Fruit fly (Drosophila melanogaster) whole organism, prepupa: ENCODE data around the gene CG14740.

Experiments
- Blimp-1 ChIP-seq: fragments of 200-800 bp; sonication (Bioruptor generic); optimal IDR thresholded peaks from 3 replicates; lab custom pipeline; 2017; ENCODE audit warnings: missing biosample characterization, missing genetic modification characterization, mild to moderate bottlenecking, moderate library complexity, missing genetic modification reagents
- CG10631 ChIP-seq: fragments of 200-800 bp; sonication (Bioruptor generic); optimal IDR thresholded peaks from 2 replicates; lab custom pipeline; 2016; ENCODE audit warnings: missing biosample characterization, missing genetic modification characterization
- CG10669 ChIP-seq: fragments of 200-800 bp; sonication (Bioruptor generic); optimal IDR thresholded peaks from 3 replicates; lab custom pipeline; 2018; ENCODE audit warnings: missing biosample characterization, mild to moderate bottlenecking, missing genetic modification characterization, moderate library complexity
- CG11294 ChIP-seq: fragments of 200-800 bp; sonication (Bioruptor generic); IDR thresholded peaks from 2 replicates; pipeline ENCODE4 v1.3.6; 2022; ENCODE audit warnings: missing biosample characterization, missing genetic modification characterization
- CG15336 ChIP-seq: fragments of 200-800 bp; sonication (Bioruptor generic); IDR thresholded peaks from 2 replicates; pipeline ENCODE4 v1.3.6; 2022; ENCODE audit warnings: missing biosample characterization, missing genetic modification characterization
- CG1621 ChIP-seq: fragments of 200-800 bp; sonication (Bioruptor generic); optimal IDR thresholded peaks from 3 replicates; lab custom pipeline; 2018; ENCODE audit warnings: missing biosample characterization, mild to moderate bottlenecking, missing genetic modification characterization
- CG16779 ChIP-seq: fragments of 200-800 bp; sonication (Bioruptor generic); optimal IDR thresholded peaks from 3 replicates; lab custom pipeline; 2017; ENCODE audit warnings: missing biosample characterization, mild to moderate bottlenecking, missing genetic modification characterization
- CG3032 ChIP-seq: fragments of 200-800 bp; optimal IDR thresholded peaks from 2 replicates; lab custom pipeline; 2019; ENCODE audit warnings: missing biosample characterization, mild to moderate bottlenecking, missing genetic modification characterization, moderate library complexity
- CG31627 ChIP-seq: fragments of 200-800 bp; sonication (Bioruptor generic); optimal IDR thresholded peaks from 3 replicates; lab custom pipeline; 2016; ENCODE audit warnings: missing biosample characterization, missing genetic modification characterization
- CG32006 ChIP-seq: fragments of 200-800 bp; sonication (Bioruptor generic); optimal IDR thresholded peaks from 3 replicates; lab custom pipeline; 2017; ENCODE audit warnings: missing biosample characterization, mild to moderate bottlenecking, missing genetic modification characterization
- CG34406 ChIP-seq: fragments of 200-800 bp; sonication (Bioruptor generic); optimal IDR thresholded peaks from 3 replicates; lab custom pipeline; 2016; ENCODE audit warnings: missing biosample characterization, missing genetic modification characterization
- CG3919 ChIP-seq: fragments of 200-800 bp; sonication (Bioruptor generic); optimal IDR thresholded peaks from 3 replicates; lab custom pipeline; 2016; ENCODE audit warnings: missing biosample characterization, missing genetic modification characterization
- CG4318 ChIP-seq: fragments of 200-800 bp; sonication (Bioruptor generic); optimal IDR thresholded peaks from 3 replicates; lab custom pipeline; 2017; ENCODE audit warnings: missing biosample characterization, mild to moderate bottlenecking, missing genetic modification characterization
- CG6276 ChIP-seq: fragments of 200-800 bp; sonication (Bioruptor generic); optimal IDR thresholded peaks from 2 replicates; lab custom pipeline; 2017; ENCODE audit warnings: missing biosample characterization, mild to moderate bottlenecking, missing genetic modification characterization
- CG6792 ChIP-seq: fragments of 200-800 bp; sonication (Bioruptor generic); optimal IDR thresholded peaks from 3 replicates; lab custom pipeline; 2016; ENCODE audit warnings: missing biosample characterization, missing genetic modification characterization
- CG6854 ChIP-seq: fragments of 200-800 bp; sonication (Bioruptor generic); optimal IDR thresholded peaks from 2 replicates; lab custom pipeline; 2017; ENCODE audit warnings: missing biosample characterization, mild to moderate bottlenecking, missing genetic modification characterization
- CG7368 ChIP-seq: fragments of 200-800 bp; sonication (Bioruptor generic); optimal IDR thresholded peaks from 3 replicates; lab custom pipeline; 2016; ENCODE audit warnings: missing biosample characterization, missing genetic modification characterization
- CG8319 ChIP-seq: fragments of 200-800 bp; sonication (Bioruptor generic); optimal IDR thresholded peaks from 3 replicates; lab custom pipeline; 2016; ENCODE audit warnings: missing biosample characterization, missing genetic modification characterization
- CG8632 ChIP-seq: fragments of 200-800 bp; sonication (Bioruptor generic); optimal IDR thresholded peaks from 3 replicates; lab custom pipeline; 2016; ENCODE audit warnings: missing biosample characterization, missing genetic modification characterization
- CG9139 ChIP-seq: fragments of 200-800 bp; sonication (Bioruptor generic); optimal IDR thresholded peaks from 3 replicates; lab custom pipeline; 2017; ENCODE audit warnings: missing biosample characterization, mild to moderate bottlenecking, missing genetic modification characterization
- Eip78C ChIP-seq: fragments of 200-800 bp; sonication (Bioruptor generic); peaks from one replicate; lab custom pipeline; 2016; ENCODE audit warnings: missing biosample characterization, missing genetic modification characterization
- Ets21C ChIP-seq: fragments of 200-800 bp; sonication (Bioruptor generic); optimal IDR thresholded peaks from 3 replicates; lab custom pipeline; 2016; ENCODE audit warnings: missing biosample characterization, missing genetic modification characterization
- Ets96B ChIP-seq: fragments of 200-800 bp; optimal IDR thresholded peaks from 2 replicates; lab custom pipeline; 2019; ENCODE audit warnings: missing biosample characterization, mild to moderate bottlenecking, missing genetic modification characterization, moderate library complexity
- Gug ChIP-seq: fragments of 200-800 bp; sonication (Bioruptor generic); IDR thresholded peaks from 2 replicates; pipeline ENCODE4 v1.3.6; 2022; ENCODE audit warnings: missing biosample characterization, missing genetic modification characterization
- Hr38 ChIP-seq: sonication (Bioruptor generic); optimal IDR thresholded peaks from 2 replicates; lab custom pipeline; 2016; ENCODE audit warnings: missing biosample characterization, missing genetic modification characterization
- Hr39 ChIP-seq: fragments of 200-800 bp; sonication (Bioruptor generic); optimal IDR thresholded peaks from 2 replicates; lab custom pipeline; 2016; ENCODE audit warnings: missing biosample characterization, missing genetic modification characterization
- Hr4 ChIP-seq: fragments of 200-800 bp; sonication (Bioruptor generic); optimal IDR thresholded peaks from 3 replicates; lab custom pipeline; 2016; ENCODE audit warnings: missing biosample characterization, missing genetic modification characterization
- Lpt ChIP-seq: fragments of 200-800 bp; sonication (Bioruptor generic); optimal IDR thresholded peaks from 3 replicates; lab custom pipeline; 2016; ENCODE audit warnings: missing biosample characterization, missing genetic modification characterization
- Met ChIP-seq: fragments of 200-800 bp; sonication (Bioruptor generic); optimal IDR thresholded peaks from 3 replicates; lab custom pipeline; 2016; ENCODE audit warnings: missing biosample characterization, missing genetic modification characterization
- OdsH ChIP-seq: fragments of 200-800 bp; sonication (Bioruptor generic); optimal IDR thresholded peaks from 3 replicates; lab custom pipeline; 2016; ENCODE audit warnings: missing biosample characterization, missing genetic modification characterization
- Sox102F ChIP-seq: fragments of 200-800 bp; sonication (Bioruptor generic); optimal IDR thresholded peaks from 2 replicates; lab custom pipeline; 2016; ENCODE audit warnings: missing biosample characterization, mild to moderate bottlenecking, missing genetic modification characterization
- achi ChIP-seq: fragments of 200-800 bp; sonication (Bioruptor generic); optimal IDR thresholded peaks from 3 replicates; lab custom pipeline; 2016; ENCODE audit warnings: missing biosample characterization, missing genetic modification characterization
- cyc ChIP-seq: fragments of 200-800 bp; sonication (Bioruptor generic); optimal IDR thresholded peaks from 3 replicates; lab custom pipeline; 2016; ENCODE audit warnings: missing biosample characterization, missing genetic modification characterization
- dac ChIP-seq: fragments of 200-800 bp; sonication (Bioruptor generic); optimal IDR thresholded peaks from 2 replicates; lab custom pipeline; 2017; ENCODE audit warnings: missing biosample characterization, mild to moderate bottlenecking, missing genetic modification characterization
- dsx ChIP-seq: fragments of 200-800 bp; optimal IDR thresholded peaks from 3 replicates; lab custom pipeline; 2019; ENCODE audit warnings: missing biosample characterization, mild to moderate bottlenecking, missing genetic modification characterization, moderate library complexity; ENCODE audit not compliant: poor library complexity, severe bottlenecking
- fd59A ChIP-seq: fragments of 200-800 bp; sonication (Bioruptor generic); optimal IDR thresholded peaks from 2 replicates; lab custom pipeline; 2017; ENCODE audit warnings: missing biosample characterization, mild to moderate bottlenecking, missing genetic modification characterization, missing genetic modification reagents
- fd85E ChIP-seq: fragments of 200-800 bp; sonication (Bioruptor generic); optimal IDR thresholded peaks from 3 replicates; lab custom pipeline; 2016; ENCODE audit warnings: missing biosample characterization, missing genetic modification characterization
- fkh ChIP-seq: fragments of 200-800 bp; sonication (Bioruptor generic); optimal IDR thresholded peaks from 3 replicates; lab custom pipeline; 2017; ENCODE audit warnings: missing biosample characterization, mild to moderate bottlenecking, missing genetic modification characterization, moderate library complexity
- lz ChIP-seq: fragments of 200-800 bp; sonication (Bioruptor generic); optimal IDR thresholded peaks from 3 replicates; lab custom pipeline; 2016; ENCODE audit warnings: missing biosample characterization, missing genetic modification characterization
- net ChIP-seq: fragments of 200-800 bp; sonication (Bioruptor generic); optimal IDR thresholded peaks from 3 replicates; lab custom pipeline; 2016; ENCODE audit warnings: missing biosample characterization, missing genetic modification characterization
- spab ChIP-seq: fragments of 200-800 bp; sonication (Bioruptor generic); optimal IDR thresholded peaks from 2 replicates; lab custom pipeline; 2017; ENCODE audit warnings: missing biosample characterization, mild to moderate bottlenecking, missing genetic modification characterization, missing genetic modification reagents
- ss ChIP-seq, 2 experiments: fragments of 200-800 bp; sonication (Bioruptor generic); optimal IDR thresholded peaks; 2 replicates in 1 of 2; 3 replicates in 1 of 2; lab custom pipeline; 2017 to 2018; ENCODE audit warnings: mild to moderate bottlenecking in 2 of 2, missing biosample characterization in 2 of 2, missing genetic modification characterization in 2 of 2, moderate library complexity in 1 of 2
- svp ChIP-seq: fragments of 200-800 bp; sonication (Bioruptor generic); peaks from one replicate; lab custom pipeline; 2016; ENCODE audit warnings: missing biosample characterization, missing genetic modification characterization
- topi ChIP-seq: fragments of 200-800 bp; sonication (Bioruptor generic); optimal IDR thresholded peaks from 3 replicates; lab custom pipeline; 2016; ENCODE audit warnings: missing biosample characterization, missing genetic modification characterization
- vri ChIP-seq: fragments of 200-800 bp; sonication (Bioruptor generic); optimal IDR thresholded peaks from 3 replicates; lab custom pipeline; 2016; ENCODE audit warnings: missing biosample characterization, mild to moderate bottlenecking, missing genetic modification characterization

The CG14740 gene

DNA sequence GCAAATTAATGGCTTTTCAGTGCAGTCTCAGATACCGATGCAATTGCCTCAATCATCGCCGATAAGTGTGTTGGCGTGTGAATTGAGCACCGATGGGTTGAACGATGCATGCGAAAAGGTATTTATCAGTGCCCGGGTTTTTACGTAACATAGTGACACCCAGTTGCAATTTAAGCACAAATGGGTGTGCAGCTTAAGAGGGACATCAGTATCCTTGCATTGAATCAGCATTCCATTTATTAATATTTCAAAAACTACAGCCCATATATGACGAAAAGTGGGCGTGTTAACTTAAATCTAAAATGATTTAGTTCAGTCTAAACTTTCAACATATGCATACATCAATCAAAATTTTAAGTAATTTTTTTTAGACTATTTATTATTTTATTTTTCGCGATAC, 29.9 kb downstream of the CG14740 start, which contains the start of gene ssp5:
Gene ssp5 (plus strand): TSS at position 301 of the 400 bp plus-strand sequence.
- TF ChIP-seq spab (GFP tag; lab: Kevin White, UChicago): no peak
- no peak for TF ChIP-seq fkh (GFP tag; lab: Kevin White, UChicago)
- no peak for TF ChIP-seq lz (GFP tag; lab: Kevin White, UChicago)
- TF ChIP-seq net: no peak
- TF ChIP-seq svp (GFP tag; lab: Kevin White, UChicago): peak; percentile 46
- TF ChIP-seq Blimp-1 (GFP tag; lab: Kevin White, UChicago): no peak

DNA sequence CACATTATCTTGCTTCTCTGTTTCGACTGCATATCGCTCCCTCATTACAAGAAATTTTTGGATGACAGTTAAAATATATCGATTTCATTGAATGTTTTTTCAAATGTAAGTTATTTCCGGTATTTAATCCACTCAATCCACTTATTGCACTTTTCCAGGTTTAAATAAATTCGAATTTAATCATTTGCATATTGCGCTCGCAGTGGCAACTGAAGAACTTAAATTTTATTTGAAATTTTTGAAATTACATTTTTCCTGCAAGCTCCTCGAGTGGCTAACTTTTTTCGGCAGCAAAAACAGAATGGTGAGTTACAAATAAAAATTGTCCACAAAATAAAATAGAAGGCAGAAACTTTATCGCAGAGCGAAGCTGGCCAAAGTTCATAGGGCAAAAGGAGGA, 31.1 kb downstream of the CG14740 start, which contains the start of the genes CG31358, CG42504 and CG42505:
Gene CG31358 (minus strand): TSS at position 101 of the 400 bp plus-strand sequence.
Gene CG42504 (minus strand): TSS at position 101 of the 400 bp plus-strand sequence.
Gene CG42505 (minus strand): TSS at position 101 of the 400 bp plus-strand sequence.
- TF ChIP-seq cyc (no peak), CG3919 (GFP tag; lab: Kevin White, UChicago) (no peak), Hr4 (GFP tag; lab: Kevin White, UChicago) (no peak), fd59A (GFP tag; lab: Kevin White, UChicago) (no peak), CG6854 (GFP tag; lab: Kevin White, UChicago) (no peak), Eip78C (GFP tag; lab: Kevin White, UChicago) (no peak), Met (no peak), fd85E (GFP tag; lab: Kevin White, UChicago) (no peak), achi (GFP tag; lab: Kevin White, UChicago) (no peak), CG4318 (GFP tag; lab: Kevin White, UChicago) (no peak), Sox102F (no peak), Lpt (GFP tag; lab: Kevin White, UChicago) (no peak), CG32006 (GFP tag; lab: Kevin White, UChicago) (no peak), CG16779 (tag; lab: Kevin White, UChicago) (no peak)

DNA sequence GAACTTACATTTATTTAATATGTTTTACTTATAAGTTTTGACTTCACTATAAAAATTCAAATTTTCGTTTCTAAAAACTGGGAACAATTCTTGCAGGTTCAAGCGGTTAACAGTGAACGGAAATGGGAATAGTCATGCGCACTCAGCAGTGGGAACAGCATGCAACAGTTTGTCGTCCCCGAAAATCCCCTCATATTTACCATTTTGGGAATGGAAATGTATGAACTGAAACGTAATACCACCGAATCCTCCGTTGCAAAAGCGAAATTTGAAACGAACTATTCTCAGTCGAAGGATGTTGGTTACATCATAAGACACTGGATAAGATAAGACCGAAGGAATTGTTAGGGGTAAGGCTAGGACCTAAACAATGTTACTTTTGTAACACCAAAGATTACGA, 41.8 kb downstream of the CG14740 start:
- TF ChIP-seq cyc (no peak), CG7368 (GFP tag; lab: Kevin White, UChicago) (no peak), topi (GFP tag; lab: Kevin White, UChicago) (no peak), CG9139 (GFP tag; lab: Kevin White, UChicago) (no peak), CG31627 (GFP tag; lab: Kevin White, UChicago) (no peak), CG8319 (no peak), Eip78C (GFP tag; lab: Kevin White, UChicago) (no peak), CG8632 (GFP tag; lab: Kevin White, UChicago) (no peak), CG6276 (GFP tag; lab: Kevin White, UChicago) (no peak), ss (GFP tag; optimal IDR thresholded peaks at IDR 0.05; lab: Kevin White, UChicago) (no peak), Ets21C (no peak), CG11294 (GFP tag; lab: Robert Waterston, UW) (no peak), Gug (no peak), dac (GFP tag; lab: Kevin White, UChicago) (no peak), CG10669 (GFP tag; lab: Kevin White, UChicago) (no peak), CG15336 (GFP tag; lab: Robert Waterston, UW) (no peak), CG6792 (no peak)

DNA sequence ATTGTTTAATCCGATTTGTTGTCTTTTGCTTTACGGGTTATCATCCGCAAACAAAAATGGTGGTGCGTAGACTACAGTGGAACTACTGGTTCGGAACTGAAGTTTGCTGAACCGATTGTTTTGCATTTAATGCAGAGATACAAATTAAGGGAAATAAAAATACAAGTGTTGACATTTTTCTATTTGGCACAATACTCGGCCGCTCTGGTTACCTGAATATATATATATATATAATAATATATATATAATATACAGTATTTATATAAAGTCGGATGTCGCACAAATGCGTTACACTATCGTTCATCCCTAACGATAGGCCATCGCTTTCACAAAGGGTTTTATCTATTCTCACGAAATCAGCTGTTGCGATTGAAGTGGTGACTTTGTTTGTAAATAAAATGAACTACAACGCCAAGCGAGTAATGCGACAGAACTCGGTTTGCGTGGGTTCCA, 45.9 kb downstream of the CG14740 start, which contains the start of the genes DCAF12 and Spt3:
Gene DCAF12 (minus strand): TSS at position 204 of the 453 bp plus-strand sequence.
Gene Spt3 (plus strand): TSS at position 329 of the 453 bp plus-strand sequence.
- TF ChIP-seq Eip78C (GFP tag; lab: Kevin White, UChicago) (no peak), CG34406 (peak; percentile 62), OdsH (GFP tag; lab: Kevin White, UChicago) (no peak), CG1621 (tag; lab: Kevin White, UChicago) (peak; percentile 94), CG31627 (GFP tag; lab: Kevin White, UChicago) (no peak), CG10631 (peak; percentile 64), CG3919 (GFP tag; lab: Kevin White, UChicago) (no peak), lz (GFP tag; lab: Kevin White, UChicago) (peak; percentile 30), CG6792 (no peak), svp (GFP tag; lab: Kevin White, UChicago) (peak; percentile 55), CG8319 (peak; percentile 18), Hr38 (GFP tag; lab: Kevin White, UChicago) (no peak), Ets96B (peak; percentile 49), Hr39 (GFP tag; lab: Kevin White, UChicago) (no peak), CG15336 (GFP tag; lab: Robert Waterston, UW) (no peak), Gug (0 out of 2 replicates have a peak, but pooled peaks have one; percentile 23), topi (GFP tag; lab: Kevin White, UChicago) (no peak), vri (GFP tag; lab: Kevin White, UChicago) (no peak), CG3032 (tag; lab: Kevin White, UChicago) (peak; percentile 69), Blimp-1 (GFP tag; lab: Kevin White, UChicago) (no peak), fd59A (GFP tag; lab: Kevin White, UChicago) (no peak), Lpt (GFP tag; lab: Kevin White, UChicago) (no peak), fkh (GFP tag; lab: Kevin White, UChicago) (peak; percentile 93), dsx (GFP tag; lab: Kevin White, UChicago) (peak; percentile 69)
